In the genomic region with DNA sequence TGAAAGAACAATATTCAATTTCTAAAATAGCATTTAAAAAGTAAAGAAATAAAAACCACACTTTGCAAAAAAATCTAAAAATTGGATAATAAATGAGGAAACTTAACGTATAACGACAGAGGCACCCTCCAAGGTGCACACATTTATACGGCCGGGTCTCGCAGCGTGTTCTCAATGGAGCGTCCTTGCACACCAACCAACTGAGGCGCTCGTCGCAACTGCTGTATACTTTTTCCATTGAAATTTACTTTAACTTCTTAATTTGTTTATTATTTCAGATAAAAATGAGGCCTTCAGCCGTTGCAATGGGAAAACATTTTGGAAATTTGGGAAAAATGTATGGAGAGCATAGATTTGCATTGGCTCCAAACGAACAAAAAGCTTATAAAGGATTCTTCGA, we compare ENCODE assay signal across 5 worm cellular contexts.
TF ChIP-seq lines count a peak whose summit lies in the region.

Gene R07E4.5 (minus strand): TSS at position 1 of the 400 bp plus-strand sequence.
Gene R07E4.3 (plus strand): TSS at position 285 of the 400 bp plus-strand sequence.

TF ChIP-seq in whole organism, L1 larva, 84 proteins besides CTCF, POLR2A, EP300 and RAD21 (continues in another document):
- TF ChIP-seq F16B12.6 (tag; optimal IDR thresholded peaks at IDR 0.05; lab: Kevin White, UChicago) (peak; percentile 31), nhr-84 (tag; optimal IDR thresholded peaks at IDR 0.05; lab: Kevin White, UChicago) (no peak), dpl-1 (GFP tag; optimal IDR thresholded peaks at IDR 0.05; lab: Kevin White, UChicago) (peak; percentile 57 to 74 (median 71)), sup-37 (GFP tag; optimal IDR thresholded peaks at IDR 0.05; lab: Kevin White, UChicago) (no peak), isw-1 (GFP tag; IDR thresholded peaks at IDR 0.05; lab: Robert Waterston, UW) (peak; percentile 36), blmp-1 (tag; optimal IDR thresholded peaks at IDR 0.05; lab: Kevin White, UChicago) (peak; percentile 61), nhr-11 (tag; optimal IDR thresholded peaks at IDR 0.05; lab: Kevin White, UChicago) (no peak), ceh-90 (tag; optimal IDR thresholded peaks at IDR 0.05; lab: Kevin White, UChicago) (no peak), jun-1 (tag; optimal IDR thresholded peaks at IDR 0.05; lab: Kevin White, UChicago) (peak; percentile 36), mdl-1 (tag; optimal IDR thresholded peaks at IDR 0.05; lab: Kevin White, UChicago) (peak in 1 of 2 experiments; percentile 76), C34B4.2 (tag; optimal IDR thresholded peaks at IDR 0.05; lab: Kevin White, UChicago) (no peak), ztf-4 (tag; optimal IDR thresholded peaks at IDR 0.05; lab: Kevin White, UChicago) (peak; percentile 0), dsc-1 (tag; optimal IDR thresholded peaks at IDR 0.05; lab: Kevin White, UChicago) (peak; percentile 48), efl-1 (optimal IDR thresholded peaks at IDR 0.05; lab: Kevin White, UChicago) (peak; percentile 67 to 76), efl-1 (GFP tag; optimal IDR thresholded peaks at IDR 0.05 in 1 of 2; lab: Kevin White, UChicago) (peak; percentile 77 to 94), ceh-82 (tag; optimal IDR thresholded peaks at IDR 0.05; lab: Kevin White, UChicago) (peak; percentile 40 to 79 (median 42)), tbx-2 (tag; optimal IDR thresholded peaks at IDR 0.05; lab: Kevin White, UChicago) (peak; percentile 64)

TF ChIP-seq in whole organism, L3 larva, 47 proteins besides CTCF, POLR2A, EP300 and RAD21:
- no peak for TF ChIP-seq elt-3 (tag; optimal IDR thresholded peaks at IDR 0.05; lab: Kevin White, UChicago)
- TF ChIP-seq pha-4 (tag; optimal IDR thresholded peaks at IDR 0.05; lab: Kevin White, UChicago), result peak; percentile 90
- no peak for TF ChIP-seq nhr-12 (tag; optimal IDR thresholded peaks at IDR 0.05; lab: Kevin White, UChicago)
- peak; percentile 66 for TF ChIP-seq snpc-4 (tag; optimal IDR thresholded peaks at IDR 0.05; lab: Kevin White, UChicago)
- TF ChIP-seq R02D3.7 (tag; optimal IDR thresholded peaks at IDR 0.05; lab: Kevin White, UChicago), result peak; percentile 3
- no peak for TF ChIP-seq nhr-237 (tag; optimal IDR thresholded peaks at IDR 0.05; lab: Kevin White, UChicago)
- TF ChIP-seq egl-5 (tag; optimal IDR thresholded peaks at IDR 0.05; lab: Kevin White, UChicago), result peak; percentile 81
- no peak for TF ChIP-seq eor-1 (tag; optimal IDR thresholded peaks at IDR 0.05; lab: Kevin White, UChicago)
- TF ChIP-seq hmg-11 (tag; optimal IDR thresholded peaks at IDR 0.05; lab: Kevin White, UChicago), result peak; percentile 60
- TF ChIP-seq nfya-1 (tag; optimal IDR thresholded peaks at IDR 0.05; lab: Kevin White, UChicago; ENCODE audit: insufficient read depth), result peak; percentile 86
- TF ChIP-seq elt-2 (tag; optimal IDR thresholded peaks at IDR 0.05; lab: Kevin White, UChicago), result peak; percentile 37
- TF ChIP-seq ztf-4 (tag; optimal IDR thresholded peaks at IDR 0.05; lab: Kevin White, UChicago), result no peak
- peak; percentile 89 for TF ChIP-seq lin-15B (tag; optimal IDR thresholded peaks at IDR 0.05; lab: Kevin White, UChicago)
- TF ChIP-seq nhr-43 (tag; optimal IDR thresholded peaks at IDR 0.05; lab: Kevin White, UChicago; ENCODE audit: poor library complexity, severe bottlenecking), result peak; percentile 60
- peak; percentile 39 for TF ChIP-seq pqm-1 (tag; optimal IDR thresholded peaks at IDR 0.05; lab: Kevin White, UChicago)
- peak; percentile 82 for TF ChIP-seq nhr-25 (tag; optimal IDR thresholded peaks at IDR 0.05; lab: Kevin White, UChicago)
- TF ChIP-seq lin-39 (tag; optimal IDR thresholded peaks at IDR 0.05; lab: Kevin White, UChicago), result peak; percentile 91

TF ChIP-seq in whole organism, early embryonic, 17 proteins besides CTCF, POLR2A, EP300 and RAD21:
- TF ChIP-seq F13C5.2 (tag; optimal IDR thresholded peaks at IDR 0.05; lab: Kevin White, UChicago) (peak; percentile 69), B0310.2 (tag; optimal IDR thresholded peaks at IDR 0.05; lab: Kevin White, UChicago) (no peak), sea-1 (GFP tag; conservative IDR thresholded peaks at IDR 0.05; lab: Robert Waterston, UW) (no peak), pes-1 (GFP tag; IDR thresholded peaks at IDR 0.05; lab: Robert Waterston, UW) (0 out of 2 replicates have a peak, but pooled peaks have one; percentile 42), hmbx-1 (tag; optimal IDR thresholded peaks at IDR 0.05; lab: Kevin White, UChicago) (no peak), flt-1 (GFP tag; IDR thresholded peaks at IDR 0.05; lab: Robert Waterston, UW) (no peak), hnd-1 (tag; optimal IDR thresholded peaks at IDR 0.05; lab: Kevin White, UChicago) (no peak), ceh-36 (tag; optimal IDR thresholded peaks at IDR 0.05; lab: Kevin White, UChicago) (no peak), scrt-1 (GFP tag; IDR thresholded peaks at IDR 0.05; lab: Robert Waterston, UW) (no peak), ceh-13 (GFP tag; optimal IDR thresholded peaks at IDR 0.05; lab: Kevin White, UChicago) (no peak), ama-1 (optimal IDR thresholded peaks at IDR 0.05; lab: Kevin White, UChicago) (no peak)

TF ChIP-seq in whole organism, midembryonic, 9 proteins besides CTCF, POLR2A, EP300 and RAD21:
- 0 out of 2 replicates have a peak, but pooled peaks have one; percentile 56 for TF ChIP-seq flt-1 (GFP tag; IDR thresholded peaks at IDR 0.05; lab: Robert Waterston, UW)
- TF ChIP-seq ztf-23 (GFP tag; IDR thresholded peaks at IDR 0.05; lab: Robert Waterston, UW), result peak; percentile 62; the same call in 1 of the 2 replicates
- TF ChIP-seq klf-2 (GFP tag; conservative IDR thresholded peaks at IDR 0.05; lab: Robert Waterston, UW), result no peak
- peak; percentile 43 for TF ChIP-seq cog-1 (tag; optimal IDR thresholded peaks at IDR 0.05; lab: Kevin White, UChicago)
- TF ChIP-seq ztf-29 (GFP tag; IDR thresholded peaks at IDR 0.05; lab: Robert Waterston, UW), result no peak

TF ChIP-seq in whole organism, young adult, 124 proteins besides CTCF, POLR2A, EP300 and RAD21:
- TF ChIP-seq F23B12.7 (tag; optimal IDR thresholded peaks at IDR 0.05; lab: Kevin White, UChicago; ENCODE audit: insufficient read depth) (peak; percentile 1), F52B5.7 (tag; optimal IDR thresholded peaks at IDR 0.05; lab: Kevin White, UChicago) (no peak), chd-7 (tag; optimal IDR thresholded peaks at IDR 0.05; lab: Kevin White, UChicago) (no peak), aptf-2 (GFP tag; conservative IDR thresholded peaks at IDR 0.05; lab: Robert Waterston, UW) (no peak), ztf-18 (tag; optimal IDR thresholded peaks at IDR 0.05; lab: Kevin White, UChicago) (no peak), ZK185.1 (tag; optimal IDR thresholded peaks at IDR 0.05; lab: Kevin White, UChicago; ENCODE audit: poor library complexity, severe bottlenecking) (peak; percentile 26), pha-4 (tag; optimal IDR thresholded peaks at IDR 0.05; lab: Kevin White, UChicago) (peak; percentile 31), D2030.7 (GFP tag; IDR thresholded peaks at IDR 0.05; lab: Robert Waterston, UW) (no peak), K11D2.4 (GFP tag; IDR thresholded peaks at IDR 0.05; lab: Robert Waterston, UW) (no peak), B0035.1 (tag; optimal IDR thresholded peaks at IDR 0.05; lab: Kevin White, UChicago) (no peak), egl-18 (GFP tag; IDR thresholded peaks at IDR 0.05; lab: Robert Waterston, UW) (no peak), B0261.1 (tag; optimal IDR thresholded peaks at IDR 0.05; lab: Kevin White, UChicago) (no peak), gei-17 (GFP tag; optimal IDR thresholded peaks at IDR 0.05; lab: Kevin White, UChicago) (no peak), hrde-1 (tag; optimal IDR thresholded peaks at IDR 0.05; lab: Kevin White, UChicago; ENCODE audit: borderline replicate concordance) (no peak), F10E7.11 (tag; optimal IDR thresholded peaks at IDR 0.05; lab: Kevin White, UChicago) (no peak), tlf-1 (GFP tag; optimal IDR thresholded peaks at IDR 0.05; lab: Kevin White, UChicago) (no peak), nhr-90 (tag; optimal IDR thresholded peaks at IDR 0.05; lab: Kevin White, UChicago) (no peak), somi-1 (GFP tag; optimal IDR thresholded peaks at IDR 0.05; lab: Kevin White, UChicago) (no peak), aptf-3 (GFP tag; IDR thresholded peaks at IDR 0.05; lab: Robert Waterston, UW) (no peak), F33H1.4 (GFP tag; IDR thresholded peaks at IDR 0.05; lab: Robert Waterston, UW) (peak; percentile 72), bed-1 (GFP tag; IDR thresholded peaks at IDR 0.05; lab: Robert Waterston, UW) (no peak), Y56A3A.18 (GFP tag; IDR thresholded peaks at IDR 0.05; lab: Robert Waterston, UW) (no peak), hmg-20 (GFP tag; IDR thresholded peaks at IDR 0.05; lab: Robert Waterston, UW) (no peak), nhr-120 (GFP tag; IDR thresholded peaks at IDR 0.05; lab: Robert Waterston, UW) (no peak), unc-62 (GFP tag; optimal IDR thresholded peaks at IDR 0.05; lab: Kevin White, UChicago) (no peak), K12H6.12 (tag; optimal IDR thresholded peaks at IDR 0.05; lab: Kevin White, UChicago) (no peak), hlh-12 (tag; optimal IDR thresholded peaks at IDR 0.05; lab: Kevin White, UChicago) (no peak), ztf-26 (tag; optimal IDR thresholded peaks at IDR 0.05; lab: Kevin White, UChicago) (no peak), mes-4 (tag; optimal IDR thresholded peaks at IDR 0.05; lab: Kevin White, UChicago) (no peak), attf-5 (GFP tag; optimal IDR thresholded peaks at IDR 0.05; lab: Kevin White, UChicago) (peak; percentile 31), lin-26 (GFP tag; IDR thresholded peaks at IDR 0.05; lab: Robert Waterston, UW) (no peak), lin-35 (GFP tag; optimal IDR thresholded peaks at IDR 0.05; lab: Kevin White, UChicago) (no peak), attf-6 (GFP tag; IDR thresholded peaks at IDR 0.05; lab: Robert Waterston, UW) (no peak), nhr-80 (tag; optimal IDR thresholded peaks at IDR 0.05; lab: Kevin White, UChicago) (peak; percentile 38), lir-1 (GFP tag; conservative IDR thresholded peaks at IDR 0.05; lab: Robert Waterston, UW) (no peak), ccch-3 (GFP tag; optimal IDR thresholded peaks at IDR 0.05; lab: Kevin White, UChicago) (no peak), efl-1 (GFP tag; optimal IDR thresholded peaks at IDR 0.05; lab: Kevin White, UChicago) (no peak), nfyb-1 (GFP tag; IDR thresholded peaks at IDR 0.05; lab: Robert Waterston, UW) (no peak), B0019.2 (GFP tag; conservative IDR thresholded peaks at IDR 0.05; lab: Robert Waterston, UW) (no peak), dpff-1 (tag; optimal IDR thresholded peaks at IDR 0.05; lab: Kevin White, UChicago) (no peak), snpc-4 (GFP tag; optimal IDR thresholded peaks at IDR 0.05; lab: Kevin White, UChicago) (no peak), snpc-4 (tag; optimal IDR thresholded peaks at IDR 0.05; lab: Kevin White, UChicago) (no peak), ekl-4 (GFP tag; IDR thresholded peaks at IDR 0.05; lab: Robert Waterston, UW) (no peak), mcd-1 (GFP tag; IDR thresholded peaks at IDR 0.05; lab: Robert Waterston, UW) (peak; percentile 93)

Comparison
In these comparisons a context has a peak if more than half of its experiments do, and no peak if none do; other contexts are left out.
1. Of the 8 proteins assayed by ChIP-seq in both whole organism, young adult and whole organism, L1 larva: peak only in whole organism, young adult: none; only in whole organism, L1 larva: dpl-1, efl-1, lin-35, nhr-90 and unc-130; in both: none; in neither: 3.